Fruit fly (Drosophila melanogaster) whole organism, adult: ENCODE data around the gene GstZ1.

Experiments used
- CG12768 ChIP-seq: fragments of 200-800 bp; sonication (Bioruptor generic); optimal IDR thresholded peaks from 2 replicates; lab custom pipeline; 2017; ENCODE audit warnings: missing biosample characterization, missing genetic modification characterization, mild to moderate bottlenecking, moderate library complexity, missing genetic modification reagents
- CG14711 ChIP-seq: fragments of 200-800 bp; sonication (Bioruptor generic); optimal IDR thresholded peaks from 2 replicates; lab custom pipeline; 2018; ENCODE audit warnings: missing biosample characterization, mild to moderate bottlenecking, missing genetic modification characterization, moderate library complexity
- CG1620 ChIP-seq: fragments of 200-800 bp; sonication (Bioruptor generic); optimal IDR thresholded peaks from 2 replicates; lab custom pipeline; 2016; ENCODE audit warnings: missing biosample characterization, missing genetic modification characterization
- CG33017 ChIP-seq: fragments of 200-800 bp; sonication (Bioruptor generic); optimal IDR thresholded peaks from 2 replicates; lab custom pipeline; 2018; ENCODE audit warnings: missing biosample characterization, mild to moderate bottlenecking, missing genetic modification characterization, moderate library complexity
- CG5204 ChIP-seq: fragments of 200-800 bp; sonication (Bioruptor generic); optimal IDR thresholded peaks from 2 replicates; lab custom pipeline; 2016; ENCODE audit warnings: missing biosample characterization, missing genetic modification characterization
- Clk ChIP-seq: fragments of 200-800 bp; sonication (Bioruptor generic); optimal IDR thresholded peaks from 2 replicates; lab custom pipeline; 2017; ENCODE audit warnings: missing biosample characterization, missing genetic modification characterization
- Hr96 ChIP-seq: fragments of 200-800 bp; sonication (Bioruptor generic); optimal IDR thresholded peaks from 2 replicates; lab custom pipeline; 2016; ENCODE audit warnings: missing biosample characterization, missing genetic modification characterization
- Mnt ChIP-seq: fragments of 200-800 bp; sonication (Bioruptor generic); optimal IDR thresholded peaks from 2 replicates; lab custom pipeline; 2016; ENCODE audit warnings: missing biosample characterization, mild to moderate bottlenecking, missing genetic modification characterization
- cic ChIP-seq: fragments of 200-800 bp; sonication (Bioruptor generic); optimal IDR thresholded peaks from 2 replicates; lab custom pipeline; 2017; ENCODE audit warnings: missing biosample characterization, mild to moderate bottlenecking, missing genetic modification characterization, moderate library complexity
- cnc ChIP-seq, 2 experiments: fragments of >200 bp; optimal IDR thresholded peaks; 2 replicates each; lab custom pipeline; 2017
- kay ChIP-seq: fragments of 200-800 bp; sonication (Bioruptor generic); peaks from one replicate; lab custom pipeline; 2016; ENCODE audit warnings: missing biosample characterization, missing genetic modification characterization, borderline replicate concordance
- ovo ChIP-seq: fragments of 200-800 bp; sonication (Bioruptor generic); optimal IDR thresholded peaks from 2 replicates; lab custom pipeline; 2016; ENCODE audit warnings: missing biosample characterization, missing genetic modification characterization
- toe ChIP-seq: fragments of 200-800 bp; sonication (Bioruptor generic); optimal IDR thresholded peaks from 2 replicates; lab custom pipeline; 2016; ENCODE audit warnings: missing biosample characterization, missing genetic modification characterization

dm6 chr3R:9492100-9492499 is 35.8 kb upstream of the GstZ1 start:
- TF ChIP-seq CG14711 (tag; lab: Kevin White, UChicago) (no peak), Mnt (GFP tag; lab: Kevin White, UChicago) (no peak), CG5204 (GFP tag; lab: Kevin White, UChicago) (no peak), kay (GFP tag; lab: Kevin White, UChicago) (no peak), CG33017 (tag; lab: Kevin White, UChicago) (no peak), ovo (GFP tag; lab: Kevin White, UChicago) (no peak), CG12768 (no peak), toe (GFP tag; lab: Kevin White, UChicago) (no peak), Hr96 (GFP tag; lab: Kevin White, UChicago) (no peak), Clk (GFP tag; lab: Kevin White, UChicago) (no peak), cic (GFP tag; lab: Kevin White, UChicago) (no peak), CG1620 (GFP tag; lab: Kevin White, UChicago) (no peak), cnc (optimal IDR thresholded peaks at IDR 0.05; lab: Kevin White, UChicago) (no peak)
